Fruit fly (Drosophila melanogaster) Kc167 (cell line): Measurements from ENCODE around the gene CG11089.

Source experiments
- Myc ChIP-seq: fragments of >200 bp; optimal IDR thresholded peaks from 2 replicates; lab custom pipeline; 2017; ENCODE audit warnings: missing external identifiers
- Sin3A ChIP-seq: fragments of >200 bp; optimal IDR thresholded peaks from 2 replicates; lab custom pipeline; 2018; ENCODE audit warnings: missing external identifiers
- h ChIP-seq: fragments of >200 bp; optimal IDR thresholded peaks from 3 replicates; lab custom pipeline; 2018; ENCODE audit warnings: missing external identifiers
- insv ChIP-seq: fragments of >200 bp; optimal IDR thresholded peaks from 3 replicates; lab custom pipeline; 2018; ENCODE audit warnings: missing external identifiers
- psq ChIP-seq: fragments of >200 bp; optimal IDR thresholded peaks from 2 replicates; lab custom pipeline; 2017; ENCODE audit warnings: missing external identifiers
- ttk ChIP-seq: sonication (Bioruptor generic); optimal IDR thresholded peaks from 2 replicates; lab custom pipeline; 2017; ENCODE audit warnings: missing external identifiers

The CG11089 gene

DNA sequence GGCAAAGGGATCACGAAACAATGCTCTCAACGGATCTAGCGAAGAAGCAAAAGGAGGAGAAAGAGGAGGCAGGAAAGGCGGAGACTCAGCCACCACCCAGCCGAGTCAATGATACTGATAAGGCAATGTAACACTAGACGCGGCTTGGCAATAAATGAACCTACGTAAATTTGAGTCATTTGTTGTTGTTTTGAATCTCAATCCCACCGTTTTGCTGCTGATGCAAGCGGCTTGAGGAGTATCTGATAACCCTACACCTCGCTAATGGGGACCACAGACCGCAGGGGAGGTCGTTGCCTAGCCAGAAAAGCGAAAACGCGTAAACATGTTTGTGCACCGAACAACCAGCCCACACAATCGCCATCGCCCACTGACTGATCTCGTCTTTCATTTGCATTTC lies 1.8 kb downstream of the CG11089 start:
- no peak for TF ChIP-seq Myc
- no peak for TF ChIP-seq ttk (lab: Kevin White, UChicago)
- TF ChIP-seq psq = no peak
- TF ChIP-seq Sin3A = no peak
- no peak for TF ChIP-seq h (lab: Kevin White, UChicago)
- TF ChIP-seq insv = no peak

- TF ChIP-seq ttk (lab: Kevin White, UChicago) (no peak), insv (no peak), psq (no peak)
These were observed 9.6 kb downstream of the CG11089 start for dm6 chr3R:24886470-24886869.

DNA sequence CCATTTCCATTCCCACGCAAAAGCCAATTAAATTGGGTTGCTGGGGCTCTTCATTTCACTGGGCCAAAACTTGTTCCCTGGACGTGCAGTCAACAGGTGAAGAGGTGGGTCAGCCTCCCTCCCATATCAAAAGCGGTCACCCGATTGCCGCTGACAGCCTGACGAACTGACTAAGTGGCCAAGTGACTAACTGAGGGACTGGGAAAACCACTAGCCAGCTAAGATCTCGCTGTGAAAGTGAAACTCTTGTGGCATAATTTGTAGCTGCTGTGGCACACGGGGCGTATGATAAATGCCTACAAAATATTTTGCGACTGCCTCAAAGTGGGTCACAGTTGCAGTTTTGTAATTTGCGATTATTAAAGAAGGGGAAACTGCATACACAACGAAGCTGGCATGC lies 11.6 kb downstream of the CG11089 start:
- no peak for TF ChIP-seq h (lab: Kevin White, UChicago)
- TF ChIP-seq Sin3A = no peak
- TF ChIP-seq ttk (lab: Kevin White, UChicago) = no peak
- TF ChIP-seq Myc = no peak
- TF ChIP-seq insv = no peak
- TF ChIP-seq psq = no peak

DNA sequence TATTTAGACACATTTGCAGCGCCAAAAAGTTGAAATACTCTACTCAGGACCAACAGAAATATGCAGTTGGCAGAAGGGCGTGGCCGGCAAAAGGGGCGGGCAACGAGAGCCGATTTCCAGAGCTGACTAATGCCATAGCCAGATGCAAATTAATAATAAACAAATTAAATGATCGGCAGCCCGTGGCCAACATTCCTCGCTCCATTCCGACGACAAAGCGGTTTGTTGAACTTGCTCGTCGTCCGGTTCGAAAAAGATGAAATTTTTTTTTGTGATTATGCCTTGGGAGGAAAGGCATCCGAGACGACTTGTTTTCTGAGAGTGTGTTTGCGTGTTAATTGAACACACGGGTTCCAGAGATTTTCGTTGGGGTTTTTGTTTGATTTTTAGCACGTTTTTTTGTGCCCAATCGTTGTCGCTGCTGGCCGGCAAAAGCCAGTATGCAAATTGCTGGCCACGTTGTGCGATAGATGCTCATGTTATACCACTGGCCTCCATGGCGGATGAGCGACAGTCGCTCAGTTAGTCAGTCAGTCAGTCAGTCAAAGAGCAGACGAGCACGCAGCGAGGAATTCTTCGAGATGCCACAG lies 12.6 kb downstream of the CG11089 start:
- TF ChIP-seq h (lab: Kevin White, UChicago) (no peak), Myc (no peak), insv (no peak), Sin3A (no peak), psq (no peak), ttk (lab: Kevin White, UChicago) (no peak)

DNA sequence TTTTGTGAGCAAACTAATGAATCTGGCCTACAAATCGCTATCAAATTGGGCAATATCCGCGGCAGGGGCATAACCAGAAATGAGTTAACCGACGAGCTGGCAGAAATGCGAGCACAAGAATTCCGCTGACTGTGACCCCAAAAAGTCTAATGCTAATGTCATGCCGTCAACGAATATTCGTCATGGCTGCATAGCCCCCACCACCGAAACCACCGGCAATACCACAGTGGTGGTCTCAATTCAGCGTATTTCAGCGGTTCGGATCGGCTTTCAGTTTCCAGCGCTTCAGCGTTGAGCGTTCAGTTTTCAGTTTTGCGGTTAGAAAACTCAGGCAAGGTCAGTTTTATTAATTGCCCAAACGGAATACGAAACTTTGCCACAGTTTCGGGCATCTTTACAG lies 13.4 kb downstream of the CG11089 start:
- no peak for TF ChIP-seq Myc
- no peak for TF ChIP-seq Sin3A
- TF ChIP-seq ttk (lab: Kevin White, UChicago) = no peak
- no peak for TF ChIP-seq insv
- no peak for TF ChIP-seq h (lab: Kevin White, UChicago)
- TF ChIP-seq psq = no peak

dm6 chr3R:24890919-24891318 lies 14.1 kb downstream of the CG11089 start:
- no peak for TF ChIP-seq ttk (lab: Kevin White, UChicago)
- TF ChIP-seq psq = no peak
- no peak for TF ChIP-seq Myc
- no peak for TF ChIP-seq insv
- no peak for TF ChIP-seq Sin3A
- TF ChIP-seq h (lab: Kevin White, UChicago) = no peak

dm6 chr3R:24893320-24893955 lies 16.6 kb downstream of the CG11089 start:
- TF ChIP-seq ttk (lab: Kevin White, UChicago) (no peak), Sin3A (no peak), h (lab: Kevin White, UChicago) (no peak), psq (no peak), Myc (no peak), insv (no peak)

dm6 chr3R:24894419-24895206 lies 17.8 kb downstream of the CG11089 start, which contains the start of the genes CG31121 and CG11069:
CG31121 (minus strand) TSS chr3R:24894605.
CG11069 (plus strand) TSS chr3R:24894742.
- no peak for TF ChIP-seq ttk (lab: Kevin White, UChicago)
- no peak for TF ChIP-seq Sin3A
- TF ChIP-seq Myc = no peak
- TF ChIP-seq insv = no peak
- TF ChIP-seq psq = no peak
- TF ChIP-seq h (lab: Kevin White, UChicago) = no peak

DNA sequence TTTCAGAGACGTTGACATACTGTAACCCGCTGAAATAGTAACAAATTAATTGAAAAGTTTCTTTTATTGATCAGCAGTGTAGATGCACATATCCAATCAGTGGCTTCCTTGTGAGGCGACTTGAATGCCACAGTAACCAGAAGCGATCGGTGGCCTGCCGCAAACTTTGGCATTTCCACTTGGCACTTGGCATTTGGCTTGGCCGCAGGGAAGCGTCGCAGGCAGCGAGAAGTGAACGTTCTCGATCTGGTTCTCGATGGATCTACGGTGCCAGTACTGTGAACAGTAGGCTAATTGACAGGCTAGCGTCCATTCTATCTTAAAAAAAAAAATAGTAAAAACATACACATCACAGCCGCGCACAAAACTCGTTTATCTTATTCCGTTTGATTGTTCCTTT lies 24.0 kb downstream of the CG11089 start, which contains the start of gene CG10845:
CG10845 (plus strand) TSS at position 301 of the 400 bp plus-strand sequence.
- TF ChIP-seq psq (no peak), Sin3A (no peak), h (lab: Kevin White, UChicago) (no peak), Myc (no peak), ttk (lab: Kevin White, UChicago) (no peak), insv (no peak)

dm6 chr3R:24905959-24906634 lies 29.3 kb downstream of the CG11089 start, which contains the start of gene CG13643:
CG13643 (minus strand) TSS chr3R:24906004.
- TF ChIP-seq psq (no peak), Myc (no peak), ttk (lab: Kevin White, UChicago) (no peak), h (lab: Kevin White, UChicago) (no peak), insv (no peak), Sin3A (no peak)

- TF ChIP-seq psq (no peak), h (lab: Kevin White, UChicago) (no peak), ttk (lab: Kevin White, UChicago) (no peak), Myc (no peak), insv (no peak), Sin3A (no peak)
These were observed 29.8 kb downstream of the CG11089 start for dm6 chr3R:24906648-24907047.

dm6 chr3R:24908034-24908433 lies 31.2 kb downstream of the CG11089 start:
- TF ChIP-seq h (lab: Kevin White, UChicago) = no peak
- no peak for TF ChIP-seq Myc
- TF ChIP-seq ttk (lab: Kevin White, UChicago) = no peak
- TF ChIP-seq Sin3A = no peak

dm6 chr3R:24910097-24910496 lies 33.3 kb downstream of the CG11089 start:
- TF ChIP-seq Sin3A = no peak
- TF ChIP-seq h (lab: Kevin White, UChicago) = no peak
- no peak for TF ChIP-seq ttk (lab: Kevin White, UChicago)
- TF ChIP-seq psq = no peak
- no peak for TF ChIP-seq insv
- TF ChIP-seq Myc = no peak
